Worm (Caenorhabditis elegans) whole organism, L4/young adult: Measurements from ENCODE around the gene T26E4.10.

Experiments
- W03F9.2 ChIP-seq: fragments of 150-350 bp; optimal IDR thresholded peaks from 2 replicates; lab custom pipeline; 2014; ENCODE audit warnings: missing biosample characterization, missing genetic modification characterization
- him-1 ChIP-seq: sonication (generic microtip); optimal IDR thresholded peaks from 2 replicates; lab custom pipeline; 2016; ENCODE audit warnings: missing genotype, missing genetic modification reagents, missing genetic modification characterization, missing compliant biosample characterization

DNA sequence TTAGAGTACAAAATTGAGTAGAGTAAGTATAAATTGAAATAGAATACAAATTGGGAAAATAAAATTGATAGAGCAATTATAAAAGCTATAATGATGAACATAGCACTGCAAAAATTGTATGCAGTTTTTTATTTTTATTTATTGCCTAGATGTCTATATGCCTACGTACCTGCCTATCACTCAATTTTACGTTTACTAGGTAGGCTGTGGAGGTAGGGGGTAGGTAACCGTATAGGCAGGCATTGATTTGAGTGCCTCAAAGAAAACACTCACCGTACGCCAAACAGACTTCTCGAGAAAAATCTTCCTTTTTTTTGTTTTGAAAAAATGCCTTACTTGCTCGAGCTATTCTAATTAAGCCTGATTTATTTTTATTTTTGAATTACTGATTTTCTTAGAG lies 33.6 kb upstream of the T26E4.10 start, which contains the start of gene srbc-56:
- TF ChIP-seq him-1 (no peak), W03F9.2 (tag; lab: Kevin White, UChicago) (no peak)
